Fruit fly (Drosophila melanogaster) whole organism, wandering third instar larva: ENCODE results near the gene Sfp24Ba.

Experiments
- Dfd ChIP-seq: fragments of >200 bp; optimal IDR thresholded peaks from 2 replicates; lab custom pipeline; 2017; ENCODE audit warnings: missing biosample characterization, missing genetic modification characterization
- Dif ChIP-seq: fragments of 200-275, 200-300 bp; sonication (Bioruptor generic); optimal IDR thresholded peaks from 2 replicates; lab custom pipeline; 2018; ENCODE audit warnings: missing biosample characterization, missing genetic modification characterization; ENCODE audit not compliant: partially characterized antibody
- Hr83 ChIP-seq: fragments of 200-300 bp; sonication (Bioruptor generic); optimal IDR thresholded peaks from 2 replicates; lab custom pipeline; 2016; ENCODE audit warnings: missing biosample characterization, mild to moderate bottlenecking, missing genetic modification characterization, moderate library complexity; ENCODE audit not compliant: poor library complexity, severe bottlenecking
- Mio ChIP-seq: sonication (Bioruptor generic); optimal IDR thresholded peaks from 2 replicates; lab custom pipeline; 2016; ENCODE audit warnings: missing biosample characterization, missing genetic modification characterization
- OdsH ChIP-seq: fragments of 200-800 bp; sonication (Bioruptor generic); optimal IDR thresholded peaks from 2 replicates; lab custom pipeline; 2016; ENCODE audit warnings: missing biosample characterization, mild to moderate bottlenecking, missing genetic modification characterization
- Vsx2 ChIP-seq: fragments of 200-300, 225-300 bp; sonication (Bioruptor generic); optimal IDR thresholded peaks from 2 replicates; lab custom pipeline; 2018; ENCODE audit warnings: missing biosample characterization, missing genetic modification characterization; ENCODE audit not compliant: partially characterized antibody
- dl ChIP-seq, 2 experiments: fragments of 175-275, 200-275 bp in 1 of 2; fragments of 200-275 bp in 1 of 2; sonication (Bioruptor generic); optimal IDR thresholded peaks; lab custom pipeline; 2018; ENCODE audit warnings: mild to moderate bottlenecking in 2 of 2, missing biosample characterization in 2 of 2, missing genetic modification characterization in 2 of 2, moderate library complexity in 2 of 2; ENCODE audit not compliant: partially characterized antibody in 2 of 2, insufficient read depth in 1 of 2
- dsf ChIP-seq: sonication (Bioruptor generic); optimal IDR thresholded peaks from 2 replicates; lab custom pipeline; 2016; ENCODE audit warnings: missing biosample characterization, missing genetic modification characterization, borderline replicate concordance
- lola ChIP-seq: fragments of >200 bp; optimal IDR thresholded peaks from 2 replicates; lab custom pipeline; 2017; ENCODE audit warnings: missing biosample characterization, missing genetic modification characterization
- psq ChIP-seq: fragments of 200-800 bp; sonication (Bioruptor generic); optimal IDR thresholded peaks from 3 replicates; lab custom pipeline; 2017; ENCODE audit warnings: missing biosample characterization, mild to moderate bottlenecking, missing genetic modification characterization, moderate library complexity
- rgr ChIP-seq: fragments of 200-800 bp; sonication (Bioruptor generic); optimal IDR thresholded peaks from 3 replicates; lab custom pipeline; 2016; ENCODE audit warnings: missing biosample characterization, mild to moderate bottlenecking, missing genetic modification characterization
- sage ChIP-seq: fragments of 200-800 bp; sonication (Bioruptor generic); optimal IDR thresholded peaks from 2 replicates; lab custom pipeline; 2016; ENCODE audit warnings: missing biosample characterization, mild to moderate bottlenecking, missing genetic modification characterization
- usp ChIP-seq: fragments of >200 bp; optimal IDR thresholded peaks from 2 replicates; lab custom pipeline; 2017; ENCODE audit warnings: missing biosample characterization, missing genetic modification characterization

DNA sequence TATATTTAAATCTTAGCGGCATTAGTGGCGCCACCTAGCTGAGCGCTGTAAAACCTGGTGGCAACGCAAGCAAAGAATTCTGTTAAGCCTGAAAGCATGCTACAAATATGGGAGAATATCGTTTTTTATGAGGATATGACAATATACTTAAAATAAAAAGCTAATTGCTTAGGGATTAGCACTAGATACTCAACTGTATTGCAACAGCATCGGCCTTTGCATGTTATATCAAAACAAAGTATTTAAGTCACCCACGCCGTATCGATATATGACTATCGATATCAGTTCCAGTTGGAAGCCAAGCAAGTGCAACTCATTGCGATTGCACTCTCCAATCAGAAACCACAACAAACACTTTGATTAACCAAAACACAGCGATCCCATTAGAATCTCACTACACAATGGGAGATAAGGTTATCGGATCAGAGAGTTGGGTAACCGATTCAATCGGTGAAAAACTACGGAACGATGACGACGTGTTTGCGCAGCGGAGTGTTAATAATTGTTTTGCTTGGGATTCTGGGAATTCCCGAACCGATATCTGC lies 49.5 kb downstream of the Sfp24Ba start, which contains the start of gene Ugt36A1:
- TF ChIP-seq sage (GFP tag; lab: Kevin White, UChicago) (no peak), dl (GFP tag; optimal IDR thresholded peaks at IDR 0.05; lab: Kevin White, UChicago; ENCODE audit: insufficient read depth in 1 of 2, partially characterized antibody in 2 of 2) (no peak), Dif (GFP tag; lab: Kevin White, UChicago) (no peak), lola (GFP tag; lab: Kevin White, UChicago) (no peak), OdsH (GFP tag; lab: Kevin White, UChicago) (no peak), Mio (GFP tag; lab: Kevin White, UChicago) (no peak), psq (no peak), rgr (GFP tag; lab: Kevin White, UChicago) (no peak), dsf (GFP tag; lab: Kevin White, UChicago) (no peak), usp (GFP tag; lab: Kevin White, UChicago) (no peak), Vsx2 (GFP tag; lab: Kevin White, UChicago) (no peak), Dfd (GFP tag; lab: Kevin White, UChicago) (no peak), Hr83 (no peak)
